Worm (Caenorhabditis elegans) whole organism, L1 larva: ENCODE data around the gene srh-220.

ENCODE experiments used
- efl-3 ChIP-seq: fragments of 200-800 bp; sonication (Bioruptor generic); optimal IDR thresholded peaks from 2 replicates; lab custom pipeline; 2018; ENCODE audit warnings: mild to moderate bottlenecking, missing genetic modification characterization, missing compliant biosample characterization
- jun-1 ChIP-seq: fragments of 150-350 bp; optimal IDR thresholded peaks from 2 replicates; lab custom pipeline; 2014; ENCODE audit warnings: missing biosample characterization, missing genetic modification reagents, missing genetic modification characterization
- nhr-28 ChIP-seq: fragments of 150-350 bp; optimal IDR thresholded peaks from 2 replicates; lab custom pipeline; 2014; ENCODE audit warnings: missing biosample characterization, missing genetic modification characterization
- pqm-1 ChIP-seq: sonication (generic microtip); optimal IDR thresholded peaks from 3 replicates; lab custom pipeline; 2017; ENCODE audit warnings: missing biosample characterization, missing genetic modification characterization
- snpc-4 ChIP-seq: fragments of 150-350 bp; optimal IDR thresholded peaks from 2 replicates; lab custom pipeline; 2014; ENCODE audit warnings: missing biosample characterization, missing genetic modification characterization
- unc-86 ChIP-seq: sonication (generic microtip); optimal IDR thresholded peaks from 2 replicates; lab custom pipeline; 2016; ENCODE audit warnings: missing genetic modification characterization, missing compliant biosample characterization
- zag-1 ChIP-seq: fragments of 150-350 bp; optimal IDR thresholded peaks from 2 replicates; lab custom pipeline; 2014; ENCODE audit warnings: missing biosample characterization, missing genetic modification characterization

DNA sequence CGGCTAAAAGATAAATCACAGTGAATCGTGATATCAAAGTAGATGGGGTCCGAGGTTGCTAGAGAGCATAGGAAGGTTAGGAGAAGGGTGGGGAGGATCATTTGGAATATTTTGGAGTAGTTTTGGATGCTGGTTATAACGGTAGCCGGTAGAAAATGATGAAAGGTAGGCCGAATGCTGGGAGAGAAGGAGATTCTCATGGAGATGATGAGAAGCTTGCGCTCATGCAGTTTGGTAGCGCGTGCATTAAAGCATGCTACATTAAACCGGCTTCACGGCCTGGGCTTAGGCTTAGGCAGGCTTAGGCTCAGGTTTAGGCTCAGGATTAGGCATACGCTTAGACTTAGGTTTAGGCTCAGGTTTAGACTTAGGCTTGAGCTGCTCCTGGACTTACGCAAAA, 16.5 kb upstream of the srh-220 start, which contains the start of gene F47C12.13:
- TF ChIP-seq unc-86 (tag; lab: Kevin White, UChicago) (no peak), jun-1 (tag; lab: Kevin White, UChicago) (no peak), pqm-1 (tag; lab: Kevin White, UChicago) (no peak), zag-1 (tag; lab: Kevin White, UChicago) (no peak), efl-3 (GFP tag; lab: Kevin White, UChicago) (no peak), snpc-4 (tag; lab: Kevin White, UChicago) (no peak), nhr-28 (no peak)
